Fruit fly (Drosophila melanogaster) whole organism, embryonic: ENCODE measurements around the gene jet.
A peak's percentile ranks its signal among the peaks of the same experiment; 100 is the strongest.

Experiments
- Blimp-1 ChIP-seq: fragments of 200-800 bp; sonication (Bioruptor generic); optimal IDR thresholded peaks from 3 replicates; lab custom pipeline; 2018; ENCODE audit warnings: missing biosample characterization, missing genetic modification characterization, mild to moderate bottlenecking, moderate library complexity, missing genetic modification reagents
- CG10321 ChIP-seq: fragments of 200-800 bp; sonication (Bioruptor generic); IDR thresholded peaks from 2 replicates; pipeline ENCODE4 v1.3.6; 2022; ENCODE audit warnings: missing biosample characterization, missing genetic modification characterization
- CG10565 ChIP-seq: fragments of 200-800 bp; sonication (Bioruptor generic); optimal IDR thresholded peaks from 3 replicates; lab custom pipeline; 2016; ENCODE audit warnings: missing biosample characterization, mild to moderate bottlenecking, missing genetic modification characterization
- CG12155 ChIP-seq: fragments of 200-800 bp; sonication (Bioruptor generic); optimal IDR thresholded peaks from 3 replicates; lab custom pipeline; 2016; ENCODE audit warnings: missing biosample characterization, missing genetic modification characterization
- CG12219 ChIP-seq: fragments of 200-800 bp; sonication (Bioruptor generic); optimal IDR thresholded peaks from 3 replicates; lab custom pipeline; 2018; ENCODE audit warnings: missing biosample characterization, mild to moderate bottlenecking, missing genetic modification characterization
- CG13287 ChIP-seq: fragments of 200-800 bp; sonication (Bioruptor generic); IDR thresholded peaks from 2 replicates; pipeline ENCODE4 v1.3.6; 2022; ENCODE audit warnings: missing biosample characterization, missing genetic modification characterization; ENCODE audit not compliant: partially characterized antibody
- CG14014 ChIP-seq: fragments of 200-800 bp; sonication (Bioruptor generic); IDR thresholded peaks from 2 replicates; pipeline ENCODE4 v1.3.6; 2022; ENCODE audit warnings: missing biosample characterization, missing genetic modification characterization
- CG14667 ChIP-seq: fragments of 200-800 bp; sonication (Bioruptor generic); IDR thresholded peaks from 2 replicates; pipeline ENCODE4 v1.3.6; 2022; ENCODE audit warnings: missing biosample characterization, missing genetic modification characterization
- CG1603 ChIP-seq: fragments of 200-800 bp; sonication (Bioruptor generic); optimal IDR thresholded peaks from 2 replicates; lab custom pipeline; 2019; ENCODE audit warnings: missing biosample characterization, mild to moderate bottlenecking, missing genetic modification characterization, moderate library complexity
- CG16863 ChIP-seq: fragments of 200-800 bp; sonication (Bioruptor generic); optimal IDR thresholded peaks from 3 replicates; lab custom pipeline; 2016; ENCODE audit warnings: missing biosample characterization, missing genetic modification characterization
- CG17912 ChIP-seq: fragments of 200-800 bp; sonication (Bioruptor generic); optimal IDR thresholded peaks from 2 replicates; lab custom pipeline; 2018; ENCODE audit warnings: missing biosample characterization, mild to moderate bottlenecking, missing genetic modification characterization
- CG2678 ChIP-seq: fragments of 200-800 bp; sonication (Bioruptor generic); optimal IDR thresholded peaks from 3 replicates; lab custom pipeline; 2019; ENCODE audit warnings: missing biosample characterization, mild to moderate bottlenecking, missing genetic modification characterization, moderate library complexity
- CG30403 ChIP-seq: fragments of 200-800 bp; sonication (Bioruptor generic); optimal IDR thresholded peaks from 3 replicates; lab custom pipeline; 2016; ENCODE audit warnings: missing biosample characterization, missing genetic modification characterization
- CG34224 ChIP-seq: fragments of 200-800 bp; sonication (Bioruptor generic); IDR thresholded peaks from 3 replicates; pipeline ENCODE4 v1.3.6; 2022; ENCODE audit warnings: missing biosample characterization, missing genetic modification characterization; ENCODE audit not compliant: partially characterized antibody
- CG4282 ChIP-seq: fragments of 200-800 bp; sonication (Bioruptor generic); optimal IDR thresholded peaks from 2 replicates; lab custom pipeline; 2016; ENCODE audit warnings: missing biosample characterization, missing genetic modification characterization
- CG4707 ChIP-seq: fragments of 200-800 bp; sonication (Bioruptor generic); optimal IDR thresholded peaks from 2 replicates; lab custom pipeline; 2018; ENCODE audit warnings: missing biosample characterization, mild to moderate bottlenecking, missing genetic modification characterization, moderate library complexity
- CG5180 ChIP-seq: fragments of 200-800 bp; sonication (Bioruptor generic); optimal IDR thresholded peaks from 3 replicates; lab custom pipeline; 2017; ENCODE audit warnings: missing biosample characterization, missing genetic modification characterization, mild to moderate bottlenecking, moderate library complexity, missing genetic modification reagents
- CTCF ChIP-seq: fragments of 200-800 bp; sonication (Bioruptor generic); optimal IDR thresholded peaks from 2 replicates; lab custom pipeline; 2017; ENCODE audit warnings: missing biosample characterization, mild to moderate bottlenecking, missing genetic modification characterization, moderate library complexity
- Dip3 ChIP-seq: fragments of 200-800 bp; sonication (Bioruptor generic); optimal IDR thresholded peaks from 3 replicates; lab custom pipeline; 2016; ENCODE audit warnings: missing biosample characterization, missing genetic modification characterization
- Dp ChIP-seq: fragments of 200-800 bp; sonication (Bioruptor generic); optimal IDR thresholded peaks from 2 replicates; lab custom pipeline; 2018; ENCODE audit warnings: missing biosample characterization, mild to moderate bottlenecking, missing genetic modification characterization, moderate library complexity
- Dref ChIP-seq: fragments of 200-800 bp; sonication (Bioruptor generic); IDR thresholded peaks from 2 replicates; pipeline ENCODE4 v1.3.6; 2022; ENCODE audit warnings: missing biosample characterization, missing genetic modification characterization
- E2f2 ChIP-seq: fragments of 200-800 bp; sonication (Bioruptor generic); IDR thresholded peaks from 2 replicates; pipeline ENCODE4 v1.3.6; 2022; ENCODE audit warnings: missing biosample characterization, missing genetic modification characterization
- Ets97D ChIP-seq: fragments of 200-800 bp; sonication (Bioruptor generic); optimal IDR thresholded peaks from 3 replicates; lab custom pipeline; 2016; ENCODE audit warnings: missing biosample characterization, missing genetic modification characterization
- GATAe ChIP-seq: fragments of 200-800 bp; sonication (Bioruptor generic); conservative IDR thresholded peaks from 2 replicates; pipeline ENCODE4 v1.3.6; 2022; ENCODE audit warnings: missing biosample characterization, missing genetic modification characterization
- HHEX ChIP-seq: fragments of 200-800 bp; sonication (Bioruptor generic); optimal IDR thresholded peaks from 3 replicates; lab custom pipeline; 2017; ENCODE audit warnings: missing biosample characterization, mild to moderate bottlenecking, missing genetic modification characterization, missing genetic modification reagents
- HmgD ChIP-seq: fragments of 200-800 bp; sonication (Bioruptor generic); optimal IDR thresholded peaks from 3 replicates; lab custom pipeline; 2016; ENCODE audit warnings: missing biosample characterization, missing genetic modification characterization
- MBD-R2 ChIP-seq: fragments of 200-800 bp; sonication (Bioruptor generic); IDR thresholded peaks from 2 replicates; pipeline ENCODE4 v1.3.6; 2022; ENCODE audit warnings: missing biosample characterization, missing genetic modification characterization
- Myb ChIP-seq: fragments of 200-800 bp; sonication (Bioruptor generic); optimal IDR thresholded peaks from 2 replicates; lab custom pipeline; 2016; ENCODE audit warnings: missing biosample characterization, missing genetic modification characterization
- Oaz ChIP-seq: fragments of 200-800 bp; sonication (Bioruptor generic); IDR thresholded peaks from 2 replicates; pipeline ENCODE4 v1.3.6; 2022; ENCODE audit warnings: missing biosample characterization, missing genetic modification characterization
- Oli ChIP-seq: fragments of 200-800 bp; sonication (Bioruptor generic); optimal IDR thresholded peaks from 2 replicates; lab custom pipeline; 2018; ENCODE audit warnings: missing biosample characterization, mild to moderate bottlenecking, missing genetic modification characterization, moderate library complexity
- Sox102F ChIP-seq: fragments of 200-800 bp; sonication (Bioruptor generic); optimal IDR thresholded peaks from 2 replicates; lab custom pipeline; 2018; ENCODE audit warnings: missing biosample characterization, mild to moderate bottlenecking, missing genetic modification characterization, moderate library complexity
- Spps ChIP-seq: fragments of 200-800 bp; sonication (Bioruptor generic); optimal IDR thresholded peaks from 2 replicates; lab custom pipeline; 2018; ENCODE audit warnings: missing biosample characterization, mild to moderate bottlenecking, missing genetic modification characterization
- ab ChIP-seq: fragments of 200-800 bp; sonication (Bioruptor generic); optimal IDR thresholded peaks from 2 replicates; lab custom pipeline; 2016; ENCODE audit warnings: missing biosample characterization, missing genetic modification characterization
- ase ChIP-seq: fragments of 200-800 bp; sonication (Bioruptor generic); IDR thresholded peaks from 3 replicates; pipeline ENCODE4 v1.3.6; 2022; ENCODE audit warnings: missing biosample characterization, missing genetic modification characterization
- ato ChIP-seq: fragments of 200-800 bp; sonication (Bioruptor generic); IDR thresholded peaks from 2 replicates; pipeline ENCODE4 v1.3.6; 2022; ENCODE audit warnings: missing biosample characterization, missing genetic modification characterization; ENCODE audit not compliant: partially characterized antibody
- bowl ChIP-seq: fragments of 200-800 bp; sonication (Bioruptor generic); IDR thresholded peaks from 2 replicates; pipeline ENCODE4 v1.3.6; 2022; ENCODE audit warnings: missing biosample characterization, missing genetic modification characterization
- ci ChIP-seq: fragments of 200-800 bp; sonication (Bioruptor generic); IDR thresholded peaks from 3 replicates; pipeline ENCODE4 v1.3.6; 2022; ENCODE audit warnings: missing biosample characterization, missing genetic modification characterization
- croc ChIP-seq: fragments of 200-800 bp; sonication (Bioruptor generic); conservative IDR thresholded peaks from 3 replicates; pipeline ENCODE4 v1.3.6; 2022; ENCODE audit warnings: missing biosample characterization, missing genetic modification characterization
- dimm ChIP-seq: fragments of 200-800 bp; sonication (Bioruptor generic); IDR thresholded peaks from 2 replicates; pipeline ENCODE4 v1.3.6; 2022; ENCODE audit warnings: missing biosample characterization, missing genetic modification characterization
- exex ChIP-seq: fragments of 200-800 bp; sonication (Bioruptor generic); optimal IDR thresholded peaks from 4 replicates; lab custom pipeline; 2018; ENCODE audit warnings: missing biosample characterization, mild to moderate bottlenecking, missing genetic modification characterization, moderate library complexity
- fd3F ChIP-seq: fragments of 200-800 bp; sonication (Bioruptor generic); optimal IDR thresholded peaks from 2 replicates; lab custom pipeline; 2018; ENCODE audit warnings: missing biosample characterization, mild to moderate bottlenecking, missing genetic modification characterization, moderate library complexity
- gcm ChIP-seq: fragments of 200-800 bp; sonication (Bioruptor generic); optimal IDR thresholded peaks from 2 replicates; lab custom pipeline; 2019; ENCODE audit warnings: missing biosample characterization, mild to moderate bottlenecking, missing genetic modification characterization, moderate library complexity
- gcm2 ChIP-seq: fragments of 200-800 bp; sonication (Bioruptor generic); optimal IDR thresholded peaks from 2 replicates; lab custom pipeline; 2016; ENCODE audit warnings: missing biosample characterization, missing genetic modification characterization
- gt ChIP-seq: fragments of 200-800 bp; sonication (Bioruptor generic); IDR thresholded peaks from 2 replicates; pipeline ENCODE4 v1.3.6; 2022; ENCODE audit warnings: missing biosample characterization, missing genetic modification characterization
- hkb ChIP-seq, 2 experiments: fragments of 200-800 bp in 1 of 2; fragments of >200 bp in 1 of 2; sonication (Bioruptor generic) in 1 of 2; IDR thresholded peaks in 1 of 2; optimal IDR thresholded peaks in 1 of 2; 2 replicates each; pipeline versions ENCODE4 v1.3.6 to Lab custom; 2017 to 2022; ENCODE audit warnings: missing biosample characterization in 1 of 2, missing genetic modification characterization in 1 of 2
- otp ChIP-seq: fragments of 200-800 bp; sonication (Bioruptor generic); IDR thresholded peaks from 3 replicates; pipeline ENCODE4, ENCODE4 v1.3.6; 2022; ENCODE audit warnings: missing biosample characterization, missing genetic modification characterization
- salm ChIP-seq: fragments of 200-800 bp; sonication (Bioruptor generic); optimal IDR thresholded peaks from 2 replicates; lab custom pipeline; 2018; ENCODE audit warnings: missing biosample characterization, mild to moderate bottlenecking, missing genetic modification characterization
- tx ChIP-seq: fragments of 200-800 bp; sonication (Bioruptor generic); optimal IDR thresholded peaks from 2 replicates; lab custom pipeline; 2016; ENCODE audit warnings: missing biosample characterization, missing genetic modification characterization
- wdn ChIP-seq: fragments of 200-800 bp; sonication (Bioruptor generic); IDR thresholded peaks from 2 replicates; pipeline ENCODE4 v1.3.6; 2022; ENCODE audit warnings: missing biosample characterization, missing genetic modification characterization

Gene jet

DNA sequence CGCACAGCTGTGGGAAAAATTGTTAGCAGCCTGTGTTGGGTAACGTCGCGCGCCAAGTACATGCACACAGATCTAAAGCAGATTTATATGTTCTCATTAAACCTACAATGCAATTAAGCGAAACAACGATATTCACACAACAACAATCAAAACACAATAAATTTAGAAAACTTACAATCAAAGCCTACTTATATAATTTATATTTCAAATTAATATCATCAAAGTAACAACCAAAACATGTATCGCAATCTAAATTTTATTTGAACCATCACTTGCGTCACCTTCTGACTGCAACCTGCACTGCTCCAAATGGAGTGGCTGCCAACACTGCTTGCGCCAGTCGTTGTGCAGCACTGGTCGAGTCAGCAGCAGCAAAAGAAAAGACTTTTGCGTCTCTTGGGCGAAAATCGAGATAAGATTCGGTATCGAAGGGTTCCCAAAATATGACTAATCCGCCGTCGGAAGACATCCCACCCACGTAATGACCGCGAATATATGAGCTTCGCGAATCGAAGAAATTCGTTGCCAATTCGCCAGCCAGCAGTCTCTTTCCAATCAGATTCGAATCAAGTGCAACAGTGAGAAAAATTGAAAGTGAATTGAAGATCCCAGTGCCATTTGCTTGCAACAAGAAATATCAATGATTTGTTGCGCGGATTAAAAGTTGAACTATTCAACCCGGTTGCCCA lies 31.8 kb upstream of the jet start, which contains the start of the genes CG8892 and CG34126 (continued):
- TF ChIP-seq Sox102F (GFP tag; lab: Kevin White, UChicago) (peak; percentile 94), Dref (GFP tag; lab: Robert Waterston, UW) (peak; percentile 51), exex (tag; lab: Kevin White, UChicago) (peak; percentile 83), CG5180 (peak; percentile 86), CG30403 (peak; percentile 100), gcm (GFP tag; lab: Kevin White, UChicago) (peak; percentile 94), CG13287 (GFP tag; lab: Robert Waterston, UW) (peak; percentile 30; the same call in 1 of the 2 replicates), CG14667 (GFP tag; lab: Robert Waterston, UW) (peak; percentile 95), HmgD (GFP tag; lab: Kevin White, UChicago) (peak; percentile 90), CG14014 (GFP tag; lab: Robert Waterston, UW) (peak; percentile 95), CG34224 (GFP tag; lab: Robert Waterston, UW) (no peak), CG4282 (peak; percentile 88), croc (GFP tag; lab: Robert Waterston, UW) (peak; percentile 98), Blimp-1 (peak; percentile 92), CG10321 (peak; percentile 69), GATAe (GFP tag; lab: Robert Waterston, UW) (peak; percentile 89), wdn (GFP tag; lab: Robert Waterston, UW) (peak; percentile 90), ase (GFP tag; lab: Robert Waterston, UW) (peak; percentile 92), hkb (optimal IDR thresholded peaks at IDR 0.05; lab: Kevin White, UChicago) (peak; percentile 93), hkb (GFP tag; IDR thresholded peaks at IDR 0.05; lab: Robert Waterston, UW) (peak; percentile 92), ato (GFP tag; lab: Robert Waterston, UW) (no peak), dimm (GFP tag; lab: Robert Waterston, UW) (peak; percentile 82), fd3F (peak; percentile 95), bowl (GFP tag; lab: Robert Waterston, UW) (peak; percentile 74), Dip3 (GFP tag; lab: Kevin White, UChicago) (peak; percentile 98), Spps (tag; lab: Kevin White, UChicago) (peak; percentile 91), CG4707 (GFP tag; lab: Kevin White, UChicago) (peak; percentile 80), salm (tag; lab: Kevin White, UChicago) (peak; percentile 87), CG16863 (GFP tag; lab: Kevin White, UChicago) (peak; percentile 95), Ets97D (GFP tag; lab: Kevin White, UChicago) (peak; percentile 92), Dp (GFP tag; lab: Kevin White, UChicago) (peak; percentile 42), CG1603 (peak; percentile 85), CTCF (GFP tag; lab: Kevin White, UChicago) (peak; percentile 57), CG12155 (GFP tag; lab: Kevin White, UChicago) (peak; percentile 97), HHEX (GFP tag; lab: Kevin White, UChicago) (peak; percentile 97), MBD-R2 (peak; percentile 97), CG12219 (GFP tag; lab: Kevin White, UChicago) (peak; percentile 86), Oaz (peak; percentile 90), Oli (tag; lab: Kevin White, UChicago) (peak; percentile 96), Myb (peak; percentile 84), otp (GFP tag; lab: Robert Waterston, UW) (peak; percentile 85), gt (peak; percentile 94), ci (GFP tag; lab: Robert Waterston, UW) (peak; percentile 89), CG2678 (tag; lab: Kevin White, UChicago) (peak; percentile 97), ab (GFP tag; lab: Kevin White, UChicago) (peak; percentile 96), CG10565 (peak; percentile 92), E2f2 (GFP tag; lab: Robert Waterston, UW) (peak; percentile 75), tx (GFP tag; lab: Kevin White, UChicago) (peak; percentile 97), CG17912 (GFP tag; lab: Kevin White, UChicago) (peak; percentile 82), gcm2 (GFP tag; lab: Kevin White, UChicago) (peak; percentile 93)
